Worm (Caenorhabditis elegans) whole organism, L4 larva: ENCODE measurements around the gene die-1.
"Not testable (repeated sequence)": the region's sequence is repeated elsewhere in the genome, so short reads cannot be mapped to it uniquely, and the experiment has no call there.

Experiments used
- D1046.2 ChIP-seq: fragments of 200-800 bp; sonication (Bioruptor generic); IDR thresholded peaks from 2 replicates; pipeline ENCODE4 v1.3.6; 2022; ENCODE audit warnings: missing genetic modification characterization, missing compliant biosample characterization
- T20F7.1 ChIP-seq: fragments of 200-800 bp; sonication (Bioruptor generic); optimal IDR thresholded peaks from 2 replicates; lab custom pipeline; 2018; ENCODE audit warnings: mild to moderate bottlenecking, missing genetic modification characterization, missing compliant biosample characterization
- T26A8.4 ChIP-seq: fragments of 200-800 bp; sonication (Bioruptor generic); IDR thresholded peaks from 2 replicates; pipeline ENCODE4 v1.3.6; 2022; ENCODE audit warnings: missing genetic modification characterization, missing compliant biosample characterization
- Y48G9A.11 ChIP-seq: fragments of 200-800 bp; sonication (Bioruptor generic); IDR thresholded peaks from 2 replicates; pipeline ENCODE4 v1.3.6; 2022; ENCODE audit warnings: missing genetic modification reagents, missing genetic modification characterization, missing compliant biosample characterization
- Y75B8A.6 ChIP-seq: fragments of 200-800 bp; sonication (Bioruptor generic); IDR thresholded peaks from 2 replicates; pipeline ENCODE4 v1.3.6; 2022; ENCODE audit warnings: missing genetic modification reagents, missing genetic modification characterization, missing compliant biosample characterization
- aha-1 ChIP-seq: fragments of 150-350 bp; peaks from one replicate; lab custom pipeline; 2014; ENCODE audit warnings: missing biosample characterization, missing genetic modification characterization
- arid-1 ChIP-seq: fragments of 200-800 bp; sonication (Bioruptor generic); conservative IDR thresholded peaks from 2 replicates; pipeline ENCODE4 v1.3.6; 2022; ENCODE audit warnings: missing genetic modification reagents, missing genetic modification characterization, missing compliant biosample characterization
- ceh-20 ChIP-seq: fragments of 200-800 bp; sonication (Bioruptor generic); IDR thresholded peaks from 2 replicates; pipeline ENCODE4 v1.3.6; 2022; ENCODE audit warnings: missing genetic modification reagents, missing genetic modification characterization, missing compliant biosample characterization
- cey-2 ChIP-seq: sonication (generic microtip); optimal IDR thresholded peaks from 3 replicates; lab custom pipeline; 2017; ENCODE audit warnings: missing genetic modification characterization, mild to moderate bottlenecking, missing compliant biosample characterization, antibody characterized with exemption, borderline replicate concordance; ENCODE audit not compliant: insufficient read depth
- ctbp-1 ChIP-seq: fragments of 200-800 bp; sonication (Bioruptor generic); IDR thresholded peaks from 2 replicates; pipeline ENCODE4 v1.3.6; 2022; ENCODE audit warnings: missing genetic modification reagents, missing genetic modification characterization, missing compliant biosample characterization
- dmd-9 ChIP-seq: fragments of 200-800 bp; sonication (Bioruptor generic); IDR thresholded peaks from 2 replicates; pipeline ENCODE4 v1.3.6; 2022; ENCODE audit warnings: missing genetic modification reagents, missing genetic modification characterization, missing compliant biosample characterization
- duxl-1 ChIP-seq: sonication (generic microtip); optimal IDR thresholded peaks from 2 replicates; lab custom pipeline; 2016; ENCODE audit warnings: mild to moderate bottlenecking, missing genetic modification characterization, moderate library complexity, missing compliant biosample characterization; ENCODE audit not compliant: poor library complexity
- egl-43 ChIP-seq: fragments of 200-800 bp; sonication (Bioruptor generic); IDR thresholded peaks from 2 replicates; pipeline ENCODE4 v1.3.6; 2022; ENCODE audit warnings: missing genetic modification reagents, missing genetic modification characterization, missing compliant biosample characterization
- gei-8 ChIP-seq: fragments of 200-800 bp; sonication (Bioruptor generic); optimal IDR thresholded peaks from 2 replicates; lab custom pipeline; 2018; ENCODE audit warnings: mild to moderate bottlenecking, missing genetic modification characterization, missing compliant biosample characterization
- hif-1 ChIP-seq, 2 experiments: sonication (generic microtip); optimal IDR thresholded peaks; 2 replicates each; lab custom pipeline; 2016 to 2017; ENCODE audit warnings: missing compliant biosample characterization in 2 of 2, missing genetic modification characterization in 2 of 2, missing genetic modification reagents in 2 of 2, missing genotype in 2 of 2, mild to moderate bottlenecking in 1 of 2
- hlh-11 ChIP-seq: fragments of 200-800 bp; sonication (Bioruptor generic); optimal IDR thresholded peaks from 2 replicates; lab custom pipeline; 2018; ENCODE audit warnings: mild to moderate bottlenecking, missing genetic modification characterization, missing compliant biosample characterization
- hlh-30 ChIP-seq: sonication (generic microtip); optimal IDR thresholded peaks from 2 replicates; lab custom pipeline; 2017; ENCODE audit warnings: antibody characterized with exemption, mild to moderate bottlenecking, missing genetic modification characterization, missing compliant biosample characterization; ENCODE audit not compliant: insufficient read depth
- hmg-1.1 ChIP-seq: fragments of 200-800 bp; sonication (Bioruptor generic); IDR thresholded peaks from 2 replicates; pipeline ENCODE4 v1.3.6; 2022; ENCODE audit warnings: missing genetic modification reagents, missing genetic modification characterization, missing compliant biosample characterization
- lim-7 ChIP-seq: fragments of 200-800 bp; sonication (Bioruptor generic); IDR thresholded peaks from 2 replicates; pipeline ENCODE4 v1.3.6; 2022; ENCODE audit warnings: missing genetic modification characterization, missing compliant biosample characterization
- lin-1 ChIP-seq: fragments of 200-800 bp; sonication (Bioruptor generic); IDR thresholded peaks from 2 replicates; pipeline ENCODE4 v1.3.6; 2022; ENCODE audit warnings: missing genetic modification reagents, missing genetic modification characterization, missing compliant biosample characterization
- lin-38 ChIP-seq: fragments of 200-800 bp; sonication (Bioruptor generic); IDR thresholded peaks from 2 replicates; pipeline ENCODE4 v1.3.6; 2022; ENCODE audit warnings: missing genetic modification reagents, missing genetic modification characterization, missing compliant biosample characterization
- madf-5 ChIP-seq, 2 experiments: fragments of 200-800 bp; sonication (Bioruptor generic); IDR thresholded peaks; 2 replicates each; pipeline ENCODE4 v1.3.6; 2022; ENCODE audit warnings: missing compliant biosample characterization in 2 of 2, missing genetic modification characterization in 2 of 2
- mdt-29 ChIP-seq: fragments of 200-800 bp; sonication (Bioruptor generic); IDR thresholded peaks from 2 replicates; pipeline ENCODE4 v1.3.6; 2022; ENCODE audit warnings: missing genetic modification reagents, missing genetic modification characterization, missing compliant biosample characterization
- mep-1 ChIP-seq: fragments of 150-350 bp; sonication (generic microtip); optimal IDR thresholded peaks from 3 replicates; lab custom pipeline; 2014; ENCODE audit warnings: missing biosample characterization, missing genetic modification characterization
- mes-2 ChIP-seq: sonication (generic microtip); optimal IDR thresholded peaks from 2 replicates; lab custom pipeline; 2016; ENCODE audit warnings: missing genotype, mild to moderate bottlenecking, missing genetic modification characterization, missing compliant biosample characterization; ENCODE audit not compliant: poor library complexity, severe bottlenecking
- nhr-10 ChIP-seq: fragments of 150-350 bp; optimal IDR thresholded peaks from 2 replicates; lab custom pipeline; 2014; ENCODE audit warnings: missing biosample characterization, missing genetic modification characterization
- nhr-237 ChIP-seq: sonication (generic microtip); optimal IDR thresholded peaks from 2 replicates; lab custom pipeline; 2017; ENCODE audit warnings: missing biosample characterization, missing genetic modification characterization
- nhr-28 ChIP-seq: fragments of 150-350 bp; optimal IDR thresholded peaks from 2 replicates; lab custom pipeline; 2014; ENCODE audit warnings: missing biosample characterization, missing genetic modification characterization
- nhr-41 ChIP-seq: fragments of 200-800 bp; sonication (Bioruptor generic); IDR thresholded peaks from 2 replicates; pipeline ENCODE4 v1.3.6; 2022; ENCODE audit warnings: missing genetic modification reagents, missing genetic modification characterization, missing compliant biosample characterization
- nhr-42 ChIP-seq: fragments of 200-800 bp; sonication (Bioruptor generic); IDR thresholded peaks from 2 replicates; pipeline ENCODE4 v1.3.6; 2022; ENCODE audit warnings: missing genetic modification characterization, missing compliant biosample characterization
- nhr-6 ChIP-seq: fragments of 150-350 bp; optimal IDR thresholded peaks from 2 replicates; lab custom pipeline; 2014; ENCODE audit warnings: missing biosample characterization, missing genetic modification characterization
- nhr-77 ChIP-seq: fragments of 150-350 bp; optimal IDR thresholded peaks from 2 replicates; lab custom pipeline; 2014; ENCODE audit warnings: missing biosample characterization, missing genetic modification characterization
- pha-4 ChIP-seq, 2 experiments: fragments of 150-350 bp in 1 of 2; fragments of 200-800 bp in 1 of 2; sonication (Bioruptor generic) in 1 of 2; IDR thresholded peaks in 1 of 2; optimal IDR thresholded peaks in 1 of 2; 2 replicates each; pipeline versions ENCODE4 v1.3.6 to Lab custom; 2014 to 2022; ENCODE audit warnings: missing genetic modification characterization in 2 of 2, missing genetic modification reagents in 2 of 2, missing biosample characterization in 1 of 2, missing compliant biosample characterization in 1 of 2
- saeg-2 ChIP-seq: fragments of 200-800 bp; sonication (Bioruptor generic); IDR thresholded peaks from 2 replicates; pipeline ENCODE4 v1.3.6; 2022; ENCODE audit warnings: missing genetic modification reagents, missing genetic modification characterization, missing compliant biosample characterization
- sdz-12 ChIP-seq: fragments of 200-800 bp; sonication (Bioruptor generic); optimal IDR thresholded peaks from 2 replicates; lab custom pipeline; 2018; ENCODE audit warnings: mild to moderate bottlenecking, missing genetic modification characterization, missing compliant biosample characterization
- set-16 ChIP-seq: fragments of 200-800 bp; sonication (Bioruptor generic); IDR thresholded peaks from 2 replicates; pipeline ENCODE4 v1.3.6; 2022; ENCODE audit warnings: missing genetic modification reagents, missing genetic modification characterization, missing compliant biosample characterization
- snpc-4 ChIP-seq: fragments of 150-350 bp; optimal IDR thresholded peaks from 2 replicates; lab custom pipeline; 2014; ENCODE audit warnings: missing biosample characterization, missing genetic modification characterization
- unc-62 ChIP-seq, 3 experiments: fragments of 150-350 bp in 1 of 3; sonication (generic microtip); optimal IDR thresholded peaks in 2 of 3; peaks in 1 of 3; 1 replicate in 1 of 3; 2 replicates in 2 of 3; lab custom pipeline; 2014 to 2017; ENCODE audit warnings: missing biosample characterization in 3 of 3, missing genetic modification characterization in 3 of 3, missing genetic modification reagents in 3 of 3, missing genotype in 1 of 3
- zip-2 ChIP-seq: fragments of 150-350 bp; optimal IDR thresholded peaks from 2 replicates; lab custom pipeline; 2014; ENCODE audit warnings: missing biosample characterization, missing genetic modification characterization
- ztf-11 ChIP-seq: fragments of 150-350 bp; optimal IDR thresholded peaks from 2 replicates; lab custom pipeline; 2014; ENCODE audit warnings: missing biosample characterization, missing genetic modification characterization

The die-1 gene

ce11 chrII:10044961-10045360 is 22.8 kb downstream of the die-1 start, which contains the start of the genes F52H3.11 and bath-38 (continued):
- no peak for TF ChIP-seq nhr-42
- TF ChIP-seq nhr-41 (GFP tag; lab: Robert Waterston, UW): no peak
- TF ChIP-seq mes-2: no peak
- no peak for TF ChIP-seq unc-62 (GFP tag; optimal IDR thresholded peaks at IDR 0.05 in 1 of 2; lab: Kevin White, UChicago)
- TF ChIP-seq unc-62 (tag; optimal IDR thresholded peaks at IDR 0.05; lab: Kevin White, UChicago): no peak
- no peak for TF ChIP-seq sdz-12 (GFP tag; lab: Kevin White, UChicago)
- TF ChIP-seq arid-1: no peak
- no peak for TF ChIP-seq nhr-77
- TF ChIP-seq hlh-30 (tag; lab: Kevin White, UChicago): peak; percentile 72
- TF ChIP-seq, all 104 proteins: peak for 14

DNA sequence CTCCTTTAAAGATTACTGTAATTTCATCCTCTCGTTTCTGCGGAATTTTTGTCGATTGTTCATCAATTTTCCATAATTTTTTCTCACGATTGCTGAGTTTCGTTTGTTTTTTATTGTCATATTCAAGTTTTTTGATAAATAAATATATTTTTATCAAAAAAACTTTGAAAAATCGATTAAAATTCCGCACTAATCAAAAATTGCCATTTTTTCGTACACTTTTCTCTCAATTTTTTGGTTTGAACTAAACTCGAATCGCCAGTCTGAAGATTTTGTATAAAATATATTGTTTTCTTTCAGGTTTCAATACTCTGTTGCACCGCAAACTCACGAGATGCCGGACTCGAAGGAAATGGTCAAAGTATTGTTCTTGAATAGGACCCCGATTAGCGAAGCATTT is 26.9 kb downstream of the die-1 start, which contains the start of gene ogr-2:
ogr-2 (plus strand) TSS at position 301 of the 400 bp plus-strand sequence.
- no peak for TF ChIP-seq duxl-1 (tag; lab: Kevin White, UChicago)
- no peak for TF ChIP-seq egl-43 (GFP tag; lab: Robert Waterston, UW)
- TF ChIP-seq nhr-10 (tag; lab: Kevin White, UChicago): no peak
- TF ChIP-seq mep-1: no peak
- no peak for TF ChIP-seq T20F7.1 (GFP tag; lab: Kevin White, UChicago)
- TF ChIP-seq Y48G9A.11 (GFP tag; lab: Robert Waterston, UW): no peak
- TF ChIP-seq D1046.2: no peak
- no peak for TF ChIP-seq pha-4 (GFP tag; IDR thresholded peaks at IDR 0.05; lab: Robert Waterston, UW)
- no peak for TF ChIP-seq pha-4 (tag; optimal IDR thresholded peaks at IDR 0.05; lab: Kevin White, UChicago)
- TF ChIP-seq nhr-42: no peak
- TF ChIP-seq zip-2 (tag; lab: Kevin White, UChicago): no peak
- TF ChIP-seq nhr-28: no peak
- TF ChIP-seq snpc-4 (tag; lab: Kevin White, UChicago): no peak

- TF ChIP-seq nhr-77: no peak
- no peak for TF ChIP-seq nhr-237 (tag; lab: Kevin White, UChicago)
- TF ChIP-seq hif-1 (tag; optimal IDR thresholded peaks at IDR 0.05; lab: Kevin White, UChicago): peak in 1 of 2 experiments; percentile 40
- TF ChIP-seq hlh-11 (tag; lab: Kevin White, UChicago): peak; percentile 12
- TF ChIP-seq aha-1 (tag; lab: Kevin White, UChicago): peak; percentile 7
- TF ChIP-seq sdz-12 (GFP tag; lab: Kevin White, UChicago): no peak
- no peak for TF ChIP-seq nhr-6 (tag; lab: Kevin White, UChicago)
- TF ChIP-seq gei-8 (GFP tag; lab: Kevin White, UChicago): no peak
- no peak for TF ChIP-seq lim-7 (GFP tag; lab: Robert Waterston, UW)
- TF ChIP-seq cey-2: no peak
- TF ChIP-seq ztf-11 (tag; lab: Kevin White, UChicago): no peak
Measured at ce11 chrII:10039799-10040198, 27.9 kb downstream of the die-1 start, which contains the start of gene let-268. let-268 (minus strand) TSS chrII:10039980.

DNA sequence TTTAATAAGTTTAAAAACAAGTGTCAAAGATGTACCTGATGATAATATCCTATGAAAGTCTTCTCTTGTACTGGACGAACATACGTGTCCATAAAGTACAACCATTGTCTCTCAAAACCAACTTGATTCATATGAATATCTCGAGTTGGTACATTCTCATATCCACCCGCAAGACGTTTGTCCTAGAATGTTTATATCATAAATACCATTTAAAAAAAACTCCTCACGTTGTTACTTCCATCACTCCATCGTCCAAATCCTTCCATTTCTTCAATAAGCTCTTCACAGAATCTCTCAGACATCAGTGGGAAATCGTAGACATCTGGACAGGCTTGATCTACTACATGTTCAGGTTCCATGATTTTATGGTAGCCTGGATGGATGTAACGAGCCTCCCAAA is 32.3 kb downstream of the die-1 start:
- TF ChIP-seq unc-62 (GFP tag; optimal IDR thresholded peaks at IDR 0.05 in 1 of 2; lab: Kevin White, UChicago): peak in 1 of 2 experiments; percentile 93
- TF ChIP-seq unc-62 (tag; optimal IDR thresholded peaks at IDR 0.05; lab: Kevin White, UChicago): no peak
- TF ChIP-seq Y75B8A.6: no peak

- peak; percentile 76; the same call in 1 of the 2 replicates for TF ChIP-seq ctbp-1 (GFP tag; lab: Robert Waterston, UW)
- TF ChIP-seq mes-2: peak; percentile 49
- peak; percentile 76 for TF ChIP-seq T26A8.4 (GFP tag; lab: Robert Waterston, UW)
- peak; percentile 69; the same call in 1 of the 2 replicates for TF ChIP-seq pha-4 (GFP tag; IDR thresholded peaks at IDR 0.05; lab: Robert Waterston, UW)
- not testable (repeated sequence) for TF ChIP-seq pha-4 (tag; optimal IDR thresholded peaks at IDR 0.05; lab: Kevin White, UChicago)
- peak; percentile 66; the same call in 1 of the 2 replicates for TF ChIP-seq ceh-20 (GFP tag; lab: Robert Waterston, UW)
- TF ChIP-seq madf-5 (GFP tag; IDR thresholded peaks at IDR 0.05; lab: Robert Waterston, UW): 0 out of 4 replicates have a peak, but pooled peaks of 1 of the 2 experiments have one; percentile 63
- peak; percentile 42; the same call in 1 of the 2 replicates for TF ChIP-seq set-16 (GFP tag; lab: Robert Waterston, UW)
- TF ChIP-seq lin-1 (GFP tag; lab: Robert Waterston, UW): 0 out of 2 replicates have a peak, but pooled peaks have one; percentile 25
- TF ChIP-seq mdt-29: 0 out of 2 replicates have a peak, but pooled peaks have one; percentile 16
- 0 out of 2 replicates have a peak, but pooled peaks have one; percentile 20 for TF ChIP-seq saeg-2
- 0 out of 2 replicates have a peak, but pooled peaks have one; percentile 36 for TF ChIP-seq nhr-41 (GFP tag; lab: Robert Waterston, UW)
- peak; percentile 78 for TF ChIP-seq egl-43 (GFP tag; lab: Robert Waterston, UW)
- 0 out of 2 replicates have a peak, but pooled peaks have one; percentile 66 for TF ChIP-seq dmd-9
- TF ChIP-seq hmg-1.1: peak; percentile 89
- peak; percentile 91 for TF ChIP-seq lin-38 (GFP tag; lab: Robert Waterston, UW)
- peak; percentile 58; the same call in 1 of the 2 replicates for TF ChIP-seq arid-1
Measured at ce11 chrII:10034769-10035168, 32.9 kb downstream of the die-1 start.
